Fruit fly (Drosophila melanogaster): Measurements from ENCODE around the gene CG13124.

dm6 chr2L:9912570-9913260 is 4.3 kb upstream of the CG13124 start, which contains the start of the genes Etl1 and Srp54:
- TF ChIP-seq Dll (optimal IDR thresholded peaks at IDR 0.05) (no peak), CG8478 (optimal IDR thresholded peaks at IDR 0.05) (no peak), usp (GFP tag; optimal IDR thresholded peaks at IDR 0.05) (no peak)
